Worm (Caenorhabditis elegans): ENCODE results near the gene pah-1.
A peak's percentile ranks its signal among the peaks of the same experiment; 100 is the strongest.

The pah-1 gene

DNA sequence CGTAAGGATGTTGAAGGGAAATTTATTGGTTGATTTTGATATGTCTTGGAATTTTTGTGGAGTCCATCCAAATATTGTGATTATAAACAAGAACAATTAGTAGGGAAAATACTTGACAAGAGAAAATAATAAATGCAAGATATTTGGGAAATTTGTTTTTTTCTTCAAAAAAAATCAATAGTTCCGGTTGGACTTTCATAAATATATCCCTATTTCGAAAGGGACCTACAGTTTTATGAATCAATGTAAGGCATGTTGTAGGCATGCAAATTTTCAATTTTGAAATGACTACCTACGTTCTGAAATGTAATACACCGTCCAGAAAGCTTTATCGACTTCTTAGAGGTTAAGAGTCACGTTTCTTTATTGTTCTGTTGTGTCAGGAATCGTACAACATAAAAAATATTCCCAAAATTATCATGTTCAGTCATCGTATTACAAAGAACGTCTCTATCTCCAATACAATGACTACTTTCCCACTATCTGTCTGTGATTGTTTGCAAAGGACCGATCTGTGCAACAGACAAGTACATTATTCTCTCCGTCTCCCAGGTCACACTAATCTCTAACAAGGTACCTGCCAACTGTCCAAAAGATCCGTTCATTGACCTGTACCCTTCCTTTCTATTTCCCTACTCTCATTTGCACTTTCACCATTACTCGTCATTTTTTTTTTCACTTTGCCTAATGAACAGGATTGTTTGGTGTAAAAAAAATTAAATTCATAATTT is 23.2 kb upstream of the pah-1 start, which contains the start of gene F07H5.13:
Gene F07H5.13 (plus strand): TSS at position 730 of the 731 bp plus-strand sequence.
- TF ChIP-seq ceh-43 (GFP tag; optimal IDR thresholded peaks at IDR 0.05) (no peak), ceh-39 (tag; optimal IDR thresholded peaks at IDR 0.05) (no peak), ztf-11 (tag; optimal IDR thresholded peaks at IDR 0.05) (no peak), cnd-1 (tag; optimal IDR thresholded peaks at IDR 0.05) (peak; percentile 21), blmp-1 (tag; optimal IDR thresholded peaks at IDR 0.05) (peak; percentile 10), lsy-2 (tag; optimal IDR thresholded peaks at IDR 0.05) (no peak), nhr-2 (tag; optimal IDR thresholded peaks at IDR 0.05) (peak; percentile 82), elt-3 (tag; optimal IDR thresholded peaks at IDR 0.05) (no peak), nhr-12 (tag; optimal IDR thresholded peaks at IDR 0.05) (no peak), mls-2 (tag; optimal IDR thresholded peaks at IDR 0.05) (no peak), unc-39 (tag; optimal IDR thresholded peaks at IDR 0.05) (no peak), pha-4 (tag; optimal IDR thresholded peaks at IDR 0.05) (no peak), lin-13 (tag; optimal IDR thresholded peaks at IDR 0.05) (no peak), sem-2 (GFP tag; optimal IDR thresholded peaks at IDR 0.05) (no peak), drap-1 (GFP tag; optimal IDR thresholded peaks at IDR 0.05) (no peak), hlh-1 (tag; optimal IDR thresholded peaks at IDR 0.05) (peak; percentile 61), unc-62 (GFP tag; optimal IDR thresholded peaks at IDR 0.05) (peak; percentile 39), M03D4.4 (tag; optimal IDR thresholded peaks at IDR 0.05) (no peak), mep-1 (tag; optimal IDR thresholded peaks at IDR 0.05) (no peak), sptf-1 (tag; optimal IDR thresholded peaks at IDR 0.05) (no peak)

- TF ChIP-seq ces-1 (GFP tag; optimal IDR thresholded peaks at IDR 0.05) = no peak
- TF ChIP-seq mab-5 (tag; optimal IDR thresholded peaks at IDR 0.05) = no peak
- no peak for TF ChIP-seq ceh-43 (GFP tag; optimal IDR thresholded peaks at IDR 0.05)
- no peak for TF ChIP-seq mep-1 (tag; optimal IDR thresholded peaks at IDR 0.05)
- TF ChIP-seq elt-3 (tag; optimal IDR thresholded peaks at IDR 0.05) = no peak
- no peak for TF ChIP-seq drap-1 (GFP tag; optimal IDR thresholded peaks at IDR 0.05)
- TF ChIP-seq ztf-11 (tag; optimal IDR thresholded peaks at IDR 0.05) = no peak
- TF ChIP-seq nhr-2 (tag; optimal IDR thresholded peaks at IDR 0.05) = no peak
- no peak for TF ChIP-seq nhr-28 (tag; optimal IDR thresholded peaks at IDR 0.05)
- no peak for TF ChIP-seq sptf-1 (tag; optimal IDR thresholded peaks at IDR 0.05)
- no peak for TF ChIP-seq cnd-1 (tag; optimal IDR thresholded peaks at IDR 0.05)
- no peak for TF ChIP-seq hlh-1 (tag; optimal IDR thresholded peaks at IDR 0.05)
- no peak for TF ChIP-seq ham-2 (GFP tag; optimal IDR thresholded peaks at IDR 0.05)
- TF ChIP-seq snpc-4 (tag; optimal IDR thresholded peaks at IDR 0.05) = no peak
- TF ChIP-seq M03D4.4 (tag; optimal IDR thresholded peaks at IDR 0.05) = no peak
- no peak for TF ChIP-seq nhr-237 (tag; optimal IDR thresholded peaks at IDR 0.05)
- no peak for TF ChIP-seq pha-4 (tag; optimal IDR thresholded peaks at IDR 0.05)
Measured at ce11 chrII:8788752-8789151, 22.0 kb upstream of the pah-1 start.

- TF ChIP-seq nhr-237 (tag; optimal IDR thresholded peaks at IDR 0.05) = peak; percentile 87
- TF ChIP-seq hlh-1 (tag; optimal IDR thresholded peaks at IDR 0.05) = peak; percentile 67
- peak; percentile 44 for TF ChIP-seq ham-2 (GFP tag; optimal IDR thresholded peaks at IDR 0.05)
- TF ChIP-seq ces-1 (GFP tag; optimal IDR thresholded peaks at IDR 0.05) = peak; percentile 82
- no peak for TF ChIP-seq nhr-76 (tag; optimal IDR thresholded peaks at IDR 0.05)
- TF ChIP-seq lsy-2 (tag; optimal IDR thresholded peaks at IDR 0.05) = peak; percentile 77
- peak; percentile 18 for TF ChIP-seq sptf-1 (tag; optimal IDR thresholded peaks at IDR 0.05)
- TF ChIP-seq cnd-1 (tag; optimal IDR thresholded peaks at IDR 0.05) = peak; percentile 0
- TF ChIP-seq ceh-83 (GFP tag; optimal IDR thresholded peaks at IDR 0.05) = no peak
- peak; percentile 10 for TF ChIP-seq unc-120 (tag; optimal IDR thresholded peaks at IDR 0.05; ENCODE audit: poor library complexity, severe bottlenecking)
- TF ChIP-seq mls-2 (tag; optimal IDR thresholded peaks at IDR 0.05) = no peak
- peak; percentile 24 for TF ChIP-seq drap-1 (GFP tag; optimal IDR thresholded peaks at IDR 0.05)
- TF ChIP-seq ceh-43 (GFP tag; optimal IDR thresholded peaks at IDR 0.05) = no peak
- TF ChIP-seq pha-4 (tag; optimal IDR thresholded peaks at IDR 0.05) = peak; percentile 97
- peak; percentile 21 for TF ChIP-seq elt-3 (tag; optimal IDR thresholded peaks at IDR 0.05)
- TF ChIP-seq unc-39 (tag; optimal IDR thresholded peaks at IDR 0.05) = no peak
- peak; percentile 93 for TF ChIP-seq unc-62 (GFP tag; optimal IDR thresholded peaks at IDR 0.05)
- TF ChIP-seq ztf-11 (tag; optimal IDR thresholded peaks at IDR 0.05) = peak; percentile 58
- TF ChIP-seq lin-13 (tag; optimal IDR thresholded peaks at IDR 0.05) = peak; percentile 67
- no peak for TF ChIP-seq flh-1 (GFP tag; optimal IDR thresholded peaks at IDR 0.05)
- TF ChIP-seq nhr-2 (tag; optimal IDR thresholded peaks at IDR 0.05) = peak; percentile 55
- TF ChIP-seq blmp-1 (tag; optimal IDR thresholded peaks at IDR 0.05) = no peak
- no peak for TF ChIP-seq lin-32 (GFP tag; optimal IDR thresholded peaks at IDR 0.05)
- no peak for TF ChIP-seq sem-2 (GFP tag; optimal IDR thresholded peaks at IDR 0.05)
- no peak for TF ChIP-seq M03D4.4 (tag; optimal IDR thresholded peaks at IDR 0.05)
- no peak for TF ChIP-seq nhr-12 (tag; optimal IDR thresholded peaks at IDR 0.05)
- TF ChIP-seq mab-5 (tag; optimal IDR thresholded peaks at IDR 0.05) = peak; percentile 70
- no peak for TF ChIP-seq nhr-28 (tag; optimal IDR thresholded peaks at IDR 0.05)
- TF ChIP-seq zip-8 (tag; optimal IDR thresholded peaks at IDR 0.05) = peak; percentile 55
- no peak for TF ChIP-seq bed-3 (GFP tag; optimal IDR thresholded peaks at IDR 0.05)
- no peak for TF ChIP-seq snpc-4 (tag; optimal IDR thresholded peaks at IDR 0.05)
- peak; percentile 100 for TF ChIP-seq ceh-39 (tag; optimal IDR thresholded peaks at IDR 0.05)
- no peak for TF ChIP-seq tbx-8 (GFP tag; optimal IDR thresholded peaks at IDR 0.05)
- TF ChIP-seq mep-1 (tag; optimal IDR thresholded peaks at IDR 0.05) = peak; percentile 89
- no peak for TF ChIP-seq elt-1 (tag; optimal IDR thresholded peaks at IDR 0.05; ENCODE audit: borderline replicate concordance, insufficient read depth)
Measured at ce11 chrII:8787376-8787775, 20.6 kb upstream of the pah-1 start.
